Worm (Caenorhabditis elegans): ENCODE data around the gene C45B11.2.

C45B11.2 gene

DNA sequence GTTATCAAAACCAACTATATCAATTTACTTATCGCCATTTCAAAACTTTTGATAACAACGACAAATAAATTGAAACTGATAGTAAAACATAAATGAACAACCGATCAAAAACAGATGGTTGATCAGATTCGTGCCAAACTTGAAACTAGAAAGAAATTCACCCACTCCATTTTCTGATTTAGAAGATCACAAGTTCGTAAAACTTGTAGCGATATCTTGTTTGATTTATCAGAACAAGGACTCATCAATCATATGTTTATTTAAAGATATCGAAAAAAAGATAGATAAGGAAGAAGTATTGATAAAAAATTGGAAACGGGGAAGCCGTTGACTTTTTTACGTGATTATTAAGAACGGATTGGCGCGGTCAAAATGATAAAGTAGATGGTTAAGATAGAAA is 44.6 kb downstream of the C45B11.2 start:
- TF ChIP-seq unc-62 (GFP tag; optimal IDR thresholded peaks at IDR 0.05), result no peak

DNA sequence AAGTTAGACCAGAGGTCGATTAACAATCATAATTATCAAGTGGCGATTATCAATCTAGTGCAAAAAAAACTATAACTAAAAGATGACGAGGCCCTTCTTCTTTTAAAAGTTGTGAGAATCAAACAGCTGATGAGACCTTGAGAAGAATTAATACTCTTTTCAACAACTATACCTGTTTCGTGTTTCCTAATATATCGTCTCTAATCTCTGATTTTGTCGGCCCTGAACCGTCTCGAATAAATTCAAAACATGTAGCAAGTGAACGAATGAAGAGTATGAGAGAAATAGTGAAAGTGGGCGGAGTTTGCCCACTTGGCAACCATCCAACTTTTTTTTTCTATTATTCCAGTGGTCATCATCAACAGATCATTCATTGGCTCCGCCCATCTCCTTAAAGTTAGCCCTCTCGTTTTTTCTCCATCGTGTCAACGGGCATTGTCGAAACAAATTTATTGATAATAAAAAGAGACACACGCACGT is 45.0 kb downstream of the C45B11.2 start, which contains the start of gene Y42A5A.1:
Gene Y42A5A.1, plus strand, starts transcription at position 430 of the 480 bp plus-strand sequence.
- no peak for TF ChIP-seq unc-62 (GFP tag; optimal IDR thresholded peaks at IDR 0.05)

Measured in whole organism, dauer.